Worm (Caenorhabditis elegans): ENCODE results near the gene cest-24.

The cest-24 gene

ce11 chrV:6331607-6332006 lies 14.9 kb downstream of the cest-24 start, which contains the start of gene T28C12.1:
T28C12.1 (plus strand) TSS chrV:6331907.
- TF ChIP-seq unc-120 (tag; optimal IDR thresholded peaks at IDR 0.05; ENCODE audit: poor library complexity, severe bottlenecking): no peak
- TF ChIP-seq tbx-8 (GFP tag; optimal IDR thresholded peaks at IDR 0.05): no peak
- TF ChIP-seq nhr-12 (tag; optimal IDR thresholded peaks at IDR 0.05): no peak
- no peak for TF ChIP-seq M03D4.4 (tag; optimal IDR thresholded peaks at IDR 0.05)
- no peak for TF ChIP-seq pha-4 (tag; optimal IDR thresholded peaks at IDR 0.05)
- TF ChIP-seq blmp-1 (tag; optimal IDR thresholded peaks at IDR 0.05): no peak
- TF ChIP-seq mep-1 (tag; optimal IDR thresholded peaks at IDR 0.05): no peak
- no peak for TF ChIP-seq sem-2 (GFP tag; optimal IDR thresholded peaks at IDR 0.05)
- no peak for TF ChIP-seq zip-8 (tag; optimal IDR thresholded peaks at IDR 0.05)
- TF ChIP-seq unc-39 (tag; optimal IDR thresholded peaks at IDR 0.05): no peak
- no peak for TF ChIP-seq hlh-1 (tag; optimal IDR thresholded peaks at IDR 0.05)

- TF ChIP-seq nhr-237 (tag; optimal IDR thresholded peaks at IDR 0.05) (no peak), ceh-39 (tag; optimal IDR thresholded peaks at IDR 0.05) (no peak), ces-1 (GFP tag; optimal IDR thresholded peaks at IDR 0.05) (no peak), unc-62 (GFP tag; optimal IDR thresholded peaks at IDR 0.05) (no peak), elt-3 (tag; optimal IDR thresholded peaks at IDR 0.05) (no peak), lin-32 (GFP tag; optimal IDR thresholded peaks at IDR 0.05) (no peak), sem-2 (GFP tag; optimal IDR thresholded peaks at IDR 0.05) (no peak), lin-13 (tag; optimal IDR thresholded peaks at IDR 0.05) (no peak), nhr-12 (tag; optimal IDR thresholded peaks at IDR 0.05) (no peak), ham-2 (GFP tag; optimal IDR thresholded peaks at IDR 0.05) (no peak), drap-1 (GFP tag; optimal IDR thresholded peaks at IDR 0.05) (no peak), mls-2 (tag; optimal IDR thresholded peaks at IDR 0.05) (no peak), elt-1 (tag; optimal IDR thresholded peaks at IDR 0.05; ENCODE audit: borderline replicate concordance, insufficient read depth) (no peak), lsy-2 (tag; optimal IDR thresholded peaks at IDR 0.05) (no peak), bed-3 (GFP tag; optimal IDR thresholded peaks at IDR 0.05) (no peak), M03D4.4 (tag; optimal IDR thresholded peaks at IDR 0.05) (no peak), nhr-2 (tag; optimal IDR thresholded peaks at IDR 0.05) (no peak)
Observed at ce11 chrV:6335226-6335625, 18.5 kb downstream of the cest-24 start.

DNA sequence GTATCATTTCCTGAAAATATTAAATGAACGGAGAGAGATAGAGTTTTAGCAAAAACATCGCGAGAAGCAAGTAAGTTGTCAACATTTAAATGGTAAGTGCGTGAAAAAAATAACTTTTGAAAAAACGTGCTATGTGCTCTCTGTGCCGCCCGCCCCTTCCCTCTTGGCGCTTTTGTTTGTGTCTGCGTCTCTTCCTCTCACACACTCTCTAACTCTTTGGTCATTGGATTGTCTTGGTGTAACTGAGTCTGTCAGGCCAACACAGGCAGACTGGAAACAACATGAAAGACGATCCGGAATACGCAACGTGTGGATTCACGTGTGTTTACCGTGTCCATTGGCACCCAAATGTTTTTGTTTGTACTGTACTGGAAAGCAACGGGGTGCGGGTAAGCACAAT lies 19.4 kb downstream of the cest-24 start, which contains the start of gene T28C12.6:
Gene T28C12.6 (minus strand): TSS at position 12 of the 400 bp plus-strand sequence.
- no peak for TF ChIP-seq nhr-12 (tag; optimal IDR thresholded peaks at IDR 0.05)
- TF ChIP-seq lin-32 (GFP tag; optimal IDR thresholded peaks at IDR 0.05): no peak
- no peak for TF ChIP-seq bed-3 (GFP tag; optimal IDR thresholded peaks at IDR 0.05)
- no peak for TF ChIP-seq mls-2 (tag; optimal IDR thresholded peaks at IDR 0.05)
- no peak for TF ChIP-seq ceh-83 (GFP tag; optimal IDR thresholded peaks at IDR 0.05)
- no peak for TF ChIP-seq elt-3 (tag; optimal IDR thresholded peaks at IDR 0.05)
- TF ChIP-seq ztf-11 (tag; optimal IDR thresholded peaks at IDR 0.05): no peak
- TF ChIP-seq pha-4 (tag; optimal IDR thresholded peaks at IDR 0.05): no peak
- TF ChIP-seq ces-1 (GFP tag; optimal IDR thresholded peaks at IDR 0.05): no peak
- TF ChIP-seq sem-2 (GFP tag; optimal IDR thresholded peaks at IDR 0.05): no peak
- no peak for TF ChIP-seq sptf-1 (tag; optimal IDR thresholded peaks at IDR 0.05)

ce11 chrV:6341078-6341638 lies 24.4 kb downstream of the cest-24 start:
- TF ChIP-seq cnd-1 (tag; optimal IDR thresholded peaks at IDR 0.05): no peak
- TF ChIP-seq lin-13 (tag; optimal IDR thresholded peaks at IDR 0.05): no peak
- TF ChIP-seq nhr-76 (tag; optimal IDR thresholded peaks at IDR 0.05): no peak
- no peak for TF ChIP-seq ceh-83 (GFP tag; optimal IDR thresholded peaks at IDR 0.05)
- TF ChIP-seq unc-120 (tag; optimal IDR thresholded peaks at IDR 0.05; ENCODE audit: poor library complexity, severe bottlenecking): no peak
- no peak for TF ChIP-seq snpc-4 (tag; optimal IDR thresholded peaks at IDR 0.05)
- TF ChIP-seq sem-2 (GFP tag; optimal IDR thresholded peaks at IDR 0.05): no peak
- no peak for TF ChIP-seq lin-32 (GFP tag; optimal IDR thresholded peaks at IDR 0.05)
- TF ChIP-seq lsy-2 (tag; optimal IDR thresholded peaks at IDR 0.05): no peak
- TF ChIP-seq nhr-2 (tag; optimal IDR thresholded peaks at IDR 0.05): no peak

DNA sequence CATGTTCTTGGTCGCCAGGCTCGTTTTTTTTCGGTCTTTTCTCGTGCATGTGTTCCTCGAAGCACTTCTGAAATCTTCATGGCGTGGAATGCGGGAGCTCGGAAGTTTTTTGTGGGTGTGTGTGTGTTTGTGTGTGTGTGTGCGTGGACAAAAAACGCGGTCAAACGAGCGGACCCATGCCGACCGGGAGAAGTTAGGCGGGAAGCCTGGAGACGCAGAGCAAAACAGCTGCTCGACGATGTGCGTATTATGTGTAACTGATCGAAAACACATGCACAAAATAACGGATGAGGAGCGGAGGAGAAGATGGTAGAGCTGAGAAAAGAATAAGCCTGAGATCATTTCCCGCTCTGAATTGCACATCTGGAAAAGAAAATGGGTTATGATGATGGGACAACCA lies 25.8 kb downstream of the cest-24 start:
- TF ChIP-seq unc-120 (tag; optimal IDR thresholded peaks at IDR 0.05; ENCODE audit: poor library complexity, severe bottlenecking) (peak; percentile 36), tbx-8 (GFP tag; optimal IDR thresholded peaks at IDR 0.05) (no peak), hlh-1 (tag; optimal IDR thresholded peaks at IDR 0.05) (peak; percentile 93)

All from whole organism, mixed stage, embryonic.